Fruit fly (Drosophila melanogaster) whole organism, adult: ENCODE data around the gene CG17919.

Experiments
- CG11617 ChIP-seq: fragments of 200-800 bp; sonication (Bioruptor generic); optimal IDR thresholded peaks from 2 replicates; lab custom pipeline; 2017; ENCODE audit warnings: mild to moderate bottlenecking, missing biosample characterization, missing genetic modification reagents, missing genetic modification characterization
- CG12768 ChIP-seq: fragments of 200-800 bp; sonication (Bioruptor generic); optimal IDR thresholded peaks from 2 replicates; lab custom pipeline; 2017; ENCODE audit warnings: missing biosample characterization, missing genetic modification characterization, mild to moderate bottlenecking, moderate library complexity, missing genetic modification reagents
- CG14711 ChIP-seq: fragments of 200-800 bp; sonication (Bioruptor generic); optimal IDR thresholded peaks from 2 replicates; lab custom pipeline; 2018; ENCODE audit warnings: missing biosample characterization, mild to moderate bottlenecking, missing genetic modification characterization, moderate library complexity
- CG1620 ChIP-seq: fragments of 200-800 bp; sonication (Bioruptor generic); optimal IDR thresholded peaks from 2 replicates; lab custom pipeline; 2016; ENCODE audit warnings: missing biosample characterization, missing genetic modification characterization
- CG33017 ChIP-seq: fragments of 200-800 bp; sonication (Bioruptor generic); optimal IDR thresholded peaks from 2 replicates; lab custom pipeline; 2018; ENCODE audit warnings: missing biosample characterization, mild to moderate bottlenecking, missing genetic modification characterization, moderate library complexity
- CG5204 ChIP-seq: fragments of 200-800 bp; sonication (Bioruptor generic); optimal IDR thresholded peaks from 2 replicates; lab custom pipeline; 2016; ENCODE audit warnings: missing biosample characterization, missing genetic modification characterization
- CG7045 ChIP-seq: fragments of 200-800 bp; sonication (Bioruptor generic); optimal IDR thresholded peaks from 2 replicates; lab custom pipeline; 2017; ENCODE audit warnings: missing biosample characterization, mild to moderate bottlenecking, missing genetic modification characterization
- CG7101 ChIP-seq: fragments of 200-800 bp; sonication (Bioruptor generic); optimal IDR thresholded peaks from 2 replicates; lab custom pipeline; 2018; ENCODE audit warnings: missing biosample characterization, mild to moderate bottlenecking, missing genetic modification characterization, moderate library complexity
- Clk ChIP-seq: fragments of 200-800 bp; sonication (Bioruptor generic); optimal IDR thresholded peaks from 2 replicates; lab custom pipeline; 2017; ENCODE audit warnings: missing biosample characterization, missing genetic modification characterization
- Crg-1 ChIP-seq: fragments of 200-800 bp; sonication (Bioruptor generic); optimal IDR thresholded peaks from 2 replicates; lab custom pipeline; 2016; ENCODE audit warnings: missing biosample characterization, missing genetic modification characterization
- Hr96 ChIP-seq: fragments of 200-800 bp; sonication (Bioruptor generic); optimal IDR thresholded peaks from 2 replicates; lab custom pipeline; 2016; ENCODE audit warnings: missing biosample characterization, missing genetic modification characterization
- Mnt ChIP-seq: fragments of 200-800 bp; sonication (Bioruptor generic); optimal IDR thresholded peaks from 2 replicates; lab custom pipeline; 2016; ENCODE audit warnings: missing biosample characterization, mild to moderate bottlenecking, missing genetic modification characterization
- bab1 ChIP-seq: fragments of 200-800 bp; sonication (Bioruptor generic); optimal IDR thresholded peaks from 3 replicates; lab custom pipeline; 2019; ENCODE audit warnings: missing biosample characterization, mild to moderate bottlenecking, missing genetic modification characterization, moderate library complexity
- cic ChIP-seq: fragments of 200-800 bp; sonication (Bioruptor generic); optimal IDR thresholded peaks from 2 replicates; lab custom pipeline; 2017; ENCODE audit warnings: missing biosample characterization, mild to moderate bottlenecking, missing genetic modification characterization, moderate library complexity
- cnc ChIP-seq, 2 experiments: fragments of >200 bp; optimal IDR thresholded peaks; 2 replicates each; lab custom pipeline; 2017
- kay ChIP-seq: fragments of 200-800 bp; sonication (Bioruptor generic); peaks from one replicate; lab custom pipeline; 2016; ENCODE audit warnings: missing biosample characterization, missing genetic modification characterization, borderline replicate concordance
- ovo ChIP-seq: fragments of 200-800 bp; sonication (Bioruptor generic); optimal IDR thresholded peaks from 2 replicates; lab custom pipeline; 2016; ENCODE audit warnings: missing biosample characterization, missing genetic modification characterization
- pad ChIP-seq: fragments of 200-800 bp; sonication (Bioruptor generic); optimal IDR thresholded peaks from 3 replicates; lab custom pipeline; 2017; ENCODE audit warnings: missing biosample characterization, missing genetic modification characterization, mild to moderate bottlenecking, moderate library complexity, missing genetic modification reagents
- tj ChIP-seq: fragments of 200-800 bp; sonication (Bioruptor generic); optimal IDR thresholded peaks from 3 replicates; lab custom pipeline; 2017; ENCODE audit warnings: missing biosample characterization, mild to moderate bottlenecking, missing genetic modification characterization, moderate library complexity
- toe ChIP-seq: fragments of 200-800 bp; sonication (Bioruptor generic); optimal IDR thresholded peaks from 2 replicates; lab custom pipeline; 2016; ENCODE audit warnings: missing biosample characterization, missing genetic modification characterization

CG17919 gene

DNA sequence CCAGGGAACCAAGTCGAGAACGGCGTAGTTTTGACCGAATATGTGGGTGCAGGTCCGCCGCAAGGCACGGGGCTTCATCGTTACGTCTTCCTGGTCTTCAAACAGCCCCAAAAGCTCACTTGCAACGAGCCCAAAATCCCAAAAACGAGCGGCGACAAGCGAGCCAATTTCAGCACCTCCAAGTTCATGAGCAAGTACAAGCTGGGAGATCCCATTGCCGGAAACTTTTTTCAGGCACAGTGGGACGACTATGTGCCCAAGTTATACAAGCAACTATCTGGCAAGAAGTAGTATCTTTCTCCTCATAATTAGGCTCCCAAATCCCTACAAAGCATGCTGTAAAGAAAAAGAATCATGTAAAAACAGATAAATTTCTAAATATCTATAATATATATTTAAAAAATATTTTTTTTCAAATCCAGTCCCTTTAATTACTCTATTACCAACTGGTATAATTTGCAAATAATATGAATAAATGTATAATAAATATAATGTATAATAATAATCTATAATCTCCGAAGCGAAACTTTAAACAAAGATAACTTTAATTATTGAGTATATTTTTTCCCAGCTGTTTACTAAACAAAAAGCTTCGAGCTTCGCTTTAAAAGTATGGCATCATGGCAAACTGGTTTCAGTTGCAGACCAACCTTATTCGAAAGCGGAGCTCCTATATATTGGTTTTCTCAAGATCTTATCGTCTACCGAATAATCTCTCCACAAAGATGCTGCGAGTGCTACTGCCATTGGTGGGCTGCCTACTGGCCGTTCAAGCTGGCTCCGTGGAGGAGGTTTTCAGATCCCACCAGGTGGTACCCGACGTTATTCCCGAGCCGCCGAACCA, at the start of gene CG17919:
Gene CG17919 (plus strand): TSS at position 634 of the 844 bp plus-strand sequence.
- TF ChIP-seq CG1620 (GFP tag; lab: Kevin White, UChicago) (no peak), tj (GFP tag; lab: Kevin White, UChicago) (no peak)

DNA sequence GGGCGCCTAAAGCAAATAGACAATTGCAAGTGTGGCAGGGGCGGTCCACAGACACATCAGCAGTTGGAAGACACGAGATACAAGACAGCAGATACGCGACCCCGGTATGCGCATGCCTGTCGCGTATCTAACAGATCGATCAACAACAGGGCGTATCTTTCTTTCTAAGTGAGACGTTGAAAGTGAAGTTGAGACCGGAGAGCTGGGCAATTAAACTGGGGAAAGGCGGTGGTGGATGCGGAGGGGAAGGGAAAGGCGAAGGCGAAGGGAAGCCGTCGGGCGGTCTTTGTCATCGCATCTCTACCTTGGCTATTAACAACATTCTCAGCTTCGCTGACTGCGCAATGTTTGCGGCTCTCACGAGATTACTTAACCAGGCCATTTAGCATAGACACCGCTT, 49.8 kb upstream of the CG17919 start:
- TF ChIP-seq CG7101 (tag; lab: Kevin White, UChicago): no peak
- no peak for TF ChIP-seq CG33017
- TF ChIP-seq bab1: no peak
- TF ChIP-seq CG12768 (GFP tag; lab: Kevin White, UChicago): no peak
- no peak for TF ChIP-seq CG5204 (GFP tag; lab: Kevin White, UChicago)
- no peak for TF ChIP-seq CG14711
- no peak for TF ChIP-seq Crg-1 (GFP tag; lab: Kevin White, UChicago)
- TF ChIP-seq pad (GFP tag; lab: Kevin White, UChicago): no peak
- TF ChIP-seq kay (GFP tag; lab: Kevin White, UChicago): no peak
- TF ChIP-seq Hr96 (GFP tag; lab: Kevin White, UChicago): no peak
- TF ChIP-seq cic: no peak
- no peak for TF ChIP-seq CG11617
- TF ChIP-seq cnc (optimal IDR thresholded peaks at IDR 0.05; lab: Kevin White, UChicago): no peak
- TF ChIP-seq CG1620 (GFP tag; lab: Kevin White, UChicago): no peak
- TF ChIP-seq Mnt (GFP tag; lab: Kevin White, UChicago): no peak
- no peak for TF ChIP-seq tj (GFP tag; lab: Kevin White, UChicago)
- no peak for TF ChIP-seq Clk (GFP tag; lab: Kevin White, UChicago)
- TF ChIP-seq toe (GFP tag; lab: Kevin White, UChicago): no peak
- TF ChIP-seq ovo: no peak

DNA sequence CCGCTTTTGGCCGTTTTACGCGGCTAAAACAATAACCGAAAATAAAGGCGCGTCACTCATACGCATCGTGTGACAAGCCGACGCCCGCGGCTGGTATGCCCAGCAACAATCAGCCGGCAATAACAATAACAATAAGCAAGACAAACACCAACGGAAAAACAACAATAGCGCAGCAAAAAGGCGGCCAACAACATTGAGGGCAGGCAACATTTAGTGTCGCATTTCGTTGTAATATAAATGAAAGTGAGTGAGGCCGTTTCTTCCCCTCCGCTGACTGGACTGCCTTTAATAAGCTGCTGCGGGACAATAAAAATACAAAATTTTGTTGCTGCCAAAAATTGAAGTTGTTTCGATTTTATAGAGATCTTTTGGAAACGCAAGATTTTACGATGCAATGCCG, 46.7 kb upstream of the CG17919 start:
- TF ChIP-seq tj (GFP tag; lab: Kevin White, UChicago): no peak
- no peak for TF ChIP-seq CG14711
- TF ChIP-seq CG5204 (GFP tag; lab: Kevin White, UChicago): no peak
- TF ChIP-seq CG7045 (GFP tag; lab: Kevin White, UChicago): no peak
- no peak for TF ChIP-seq Mnt (GFP tag; lab: Kevin White, UChicago)
- TF ChIP-seq kay (GFP tag; lab: Kevin White, UChicago): no peak
- TF ChIP-seq ovo: no peak
- no peak for TF ChIP-seq bab1
- no peak for TF ChIP-seq CG12768 (GFP tag; lab: Kevin White, UChicago)
- no peak for TF ChIP-seq Clk (GFP tag; lab: Kevin White, UChicago)
- TF ChIP-seq Hr96 (GFP tag; lab: Kevin White, UChicago): no peak
- no peak for TF ChIP-seq cnc (optimal IDR thresholded peaks at IDR 0.05; lab: Kevin White, UChicago)
- TF ChIP-seq CG11617: no peak
- no peak for TF ChIP-seq Crg-1 (GFP tag; lab: Kevin White, UChicago)
- no peak for TF ChIP-seq pad (GFP tag; lab: Kevin White, UChicago)

DNA sequence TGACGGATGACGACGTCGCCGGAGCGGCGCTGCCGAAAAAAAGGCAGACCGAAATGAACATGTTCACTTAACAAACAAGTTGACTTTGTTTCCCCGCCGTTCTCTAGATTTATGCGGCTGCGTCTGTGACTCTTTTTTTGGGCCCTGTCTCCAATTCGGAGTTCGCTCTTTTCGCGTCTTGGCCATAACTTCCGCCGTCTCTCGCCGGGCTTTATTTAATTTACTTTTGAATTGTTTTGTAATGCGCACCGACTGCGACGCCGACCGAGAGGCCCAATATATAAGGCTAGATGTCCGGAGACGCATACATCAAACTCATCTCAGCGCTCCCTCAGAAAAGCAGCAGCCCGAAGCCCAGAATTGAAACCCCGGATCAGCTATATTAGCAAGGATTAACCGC, 45.0 kb upstream of the CG17919 start, which contains the start of gene Osi14:
Gene Osi14 (plus strand): TSS at position 301 of the 400 bp plus-strand sequence.
- TF ChIP-seq Clk (GFP tag; lab: Kevin White, UChicago) (no peak), CG7045 (GFP tag; lab: Kevin White, UChicago) (no peak), toe (GFP tag; lab: Kevin White, UChicago) (no peak), Hr96 (GFP tag; lab: Kevin White, UChicago) (no peak), tj (GFP tag; lab: Kevin White, UChicago) (no peak), ovo (no peak), cic (no peak), CG1620 (GFP tag; lab: Kevin White, UChicago) (no peak), Mnt (GFP tag; lab: Kevin White, UChicago) (no peak), bab1 (no peak), kay (GFP tag; lab: Kevin White, UChicago) (no peak), pad (GFP tag; lab: Kevin White, UChicago) (no peak), Crg-1 (GFP tag; lab: Kevin White, UChicago) (no peak), CG11617 (no peak), CG14711 (no peak), CG33017 (no peak)

DNA sequence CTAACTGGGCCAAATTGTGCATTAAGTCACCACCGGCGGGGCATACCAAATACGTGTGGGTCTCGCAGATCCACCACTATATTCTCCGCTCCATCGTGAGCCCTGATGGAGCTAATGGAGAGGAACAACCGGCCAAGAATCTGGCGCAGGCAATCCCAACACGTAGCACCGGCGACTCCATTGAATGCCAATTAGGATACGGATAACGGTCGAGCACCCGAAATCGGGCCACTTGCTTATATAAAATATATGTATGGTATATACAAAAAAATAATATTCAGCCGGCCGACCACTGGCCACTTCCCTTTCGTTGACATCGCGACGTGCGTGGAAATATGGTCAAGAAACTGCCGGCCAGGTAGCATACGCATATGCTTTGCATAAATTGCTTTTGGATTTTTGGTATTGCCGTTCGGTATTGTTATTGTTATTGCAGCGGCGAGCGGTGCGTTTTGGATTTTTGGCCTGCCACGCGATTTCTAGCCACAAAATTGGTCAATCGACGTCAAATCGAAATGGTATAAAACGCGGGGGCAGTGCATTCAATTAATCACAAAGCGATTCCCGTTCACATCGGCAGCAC, 42.5 kb upstream of the CG17919 start, which contains the start of gene Osi15:
Gene Osi15 (plus strand): TSS at position 548 of the 583 bp plus-strand sequence.
- TF ChIP-seq bab1: no peak
- TF ChIP-seq Clk (GFP tag; lab: Kevin White, UChicago): no peak
- no peak for TF ChIP-seq cnc (optimal IDR thresholded peaks at IDR 0.05; lab: Kevin White, UChicago)
- no peak for TF ChIP-seq Hr96 (GFP tag; lab: Kevin White, UChicago)
- no peak for TF ChIP-seq CG5204 (GFP tag; lab: Kevin White, UChicago)

DNA sequence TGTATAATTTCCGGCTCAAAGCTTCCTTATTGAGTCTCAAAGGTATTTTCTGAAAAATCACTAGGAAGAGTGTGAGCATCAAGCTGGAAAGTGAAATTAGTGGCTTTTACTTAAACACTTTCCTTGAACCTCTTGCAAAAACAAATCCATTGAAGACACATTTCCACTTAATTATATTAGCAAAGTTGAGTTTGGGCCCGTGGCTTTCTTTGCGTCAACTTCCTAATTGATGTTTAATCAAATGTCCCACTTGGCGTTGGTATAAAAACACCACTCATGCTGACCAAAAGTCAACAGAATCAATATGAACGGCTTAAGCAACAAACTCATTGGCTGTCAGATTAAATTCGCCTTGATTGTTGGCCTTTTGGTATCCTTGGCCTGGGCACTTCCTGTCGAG, 40.1 kb upstream of the CG17919 start, which contains the start of gene CG46396:
Gene CG46396 (plus strand): TSS at position 301 of the 400 bp plus-strand sequence.
- TF ChIP-seq Hr96 (GFP tag; lab: Kevin White, UChicago): no peak
- TF ChIP-seq Mnt (GFP tag; lab: Kevin White, UChicago): no peak
- TF ChIP-seq CG7045 (GFP tag; lab: Kevin White, UChicago): no peak
- no peak for TF ChIP-seq cnc (optimal IDR thresholded peaks at IDR 0.05; lab: Kevin White, UChicago)
- TF ChIP-seq Crg-1 (GFP tag; lab: Kevin White, UChicago): no peak
- TF ChIP-seq cic: no peak
- no peak for TF ChIP-seq CG12768 (GFP tag; lab: Kevin White, UChicago)
- TF ChIP-seq bab1: no peak
